Worm (Caenorhabditis elegans) whole organism, young adult: ENCODE data around the gene K09A9.6.
A peak's percentile ranks its signal among the peaks of the same experiment; 100 is the strongest.

Source experiments
- B0019.2 ChIP-seq: fragments of 200-800 bp; sonication (Bioruptor generic); conservative IDR thresholded peaks from 2 replicates; pipeline ENCODE4 v1.3.6; 2022; ENCODE audit warnings: missing genetic modification reagents, missing genetic modification characterization, missing compliant biosample characterization
- B0261.1 ChIP-seq: sonication (generic microtip); optimal IDR thresholded peaks from 2 replicates; lab custom pipeline; 2016; ENCODE audit warnings: mild to moderate bottlenecking, missing genetic modification characterization, moderate library complexity, missing compliant biosample characterization
- B0336.3 ChIP-seq: fragments of 200-800 bp; sonication (Bioruptor generic); IDR thresholded peaks from 2 replicates; pipeline ENCODE4 v1.3.6; 2022; ENCODE audit warnings: missing genetic modification characterization, missing compliant biosample characterization
- F55B11.4 ChIP-seq: sonication (generic microtip); optimal IDR thresholded peaks from 2 replicates; lab custom pipeline; 2016; ENCODE audit warnings: missing compliant biosample characterization, missing genetic modification characterization, borderline replicate concordance; ENCODE audit not compliant: insufficient read depth
- K11D2.4 ChIP-seq: fragments of 200-800 bp; sonication (Bioruptor generic); IDR thresholded peaks from 2 replicates; pipeline ENCODE4 v1.3.6; 2022; ENCODE audit warnings: missing genetic modification reagents, missing genetic modification characterization, missing compliant biosample characterization
- Y53F4B.3 ChIP-seq: fragments of 200-800 bp; sonication (Bioruptor generic); IDR thresholded peaks from 2 replicates; pipeline ENCODE4 v1.3.6; 2022; ENCODE audit warnings: missing genetic modification reagents, missing genetic modification characterization, missing compliant biosample characterization
- Y79H2A.3 ChIP-seq: fragments of 200-800 bp; sonication (Bioruptor generic); conservative IDR thresholded peaks from 2 replicates; pipeline ENCODE4 v1.3.6; 2022; ENCODE audit warnings: missing genetic modification reagents, missing genetic modification characterization, missing compliant biosample characterization
- atf-7 ChIP-seq: sonication (generic microtip); optimal IDR thresholded peaks from 2 replicates; lab custom pipeline; 2017; ENCODE audit warnings: mild to moderate bottlenecking, missing genetic modification characterization, missing compliant biosample characterization
- attf-5 ChIP-seq: fragments of 200-800 bp; sonication (Bioruptor generic); optimal IDR thresholded peaks from 2 replicates; lab custom pipeline; 2018; ENCODE audit warnings: mild to moderate bottlenecking, missing genetic modification characterization, missing compliant biosample characterization
- ccch-3 ChIP-seq: fragments of 200-800 bp; sonication (Bioruptor generic); optimal IDR thresholded peaks from 2 replicates; lab custom pipeline; 2018; ENCODE audit warnings: mild to moderate bottlenecking, missing genetic modification characterization, missing compliant biosample characterization
- cebp-1 ChIP-seq, 2 experiments: fragments of 200-800 bp in 1 of 2; sonication (Bioruptor generic) in 1 of 2; sonication (generic microtip) in 1 of 2; IDR thresholded peaks in 1 of 2; optimal IDR thresholded peaks in 1 of 2; 2 replicates each; pipeline versions ENCODE4 v1.3.6 to Lab custom; 2017 to 2022; ENCODE audit warnings: missing compliant biosample characterization in 2 of 2, missing genetic modification characterization in 2 of 2, mild to moderate bottlenecking in 1 of 2, missing genetic modification reagents in 1 of 2, moderate library complexity in 1 of 2
- cebp-2 ChIP-seq: fragments of 200-800 bp; sonication (Bioruptor generic); IDR thresholded peaks from 2 replicates; pipeline ENCODE4 v1.3.6; 2022; ENCODE audit warnings: missing genetic modification characterization, missing compliant biosample characterization
- dox-1 ChIP-seq: fragments of 200-800 bp; sonication (Bioruptor generic); IDR thresholded peaks from 2 replicates; pipeline ENCODE4 v1.3.6; 2022; ENCODE audit warnings: missing genetic modification reagents, missing genetic modification characterization, missing compliant biosample characterization
- dpff-1 ChIP-seq: sonication (generic microtip); optimal IDR thresholded peaks from 2 replicates; lab custom pipeline; 2017; ENCODE audit warnings: mild to moderate bottlenecking, missing genetic modification characterization, missing compliant biosample characterization
- dpl-1 ChIP-seq: fragments of 150-350 bp; optimal IDR thresholded peaks from 2 replicates; lab custom pipeline; 2014; ENCODE audit warnings: missing biosample characterization, missing genetic modification reagents, missing genetic modification characterization
- ets-4 ChIP-seq: fragments of 200-800 bp; sonication (Bioruptor generic); optimal IDR thresholded peaks from 2 replicates; lab custom pipeline; 2018; ENCODE audit warnings: mild to moderate bottlenecking, missing genetic modification characterization, missing compliant biosample characterization
- gei-17 ChIP-seq: fragments of 200-800 bp; sonication (Bioruptor generic); optimal IDR thresholded peaks from 2 replicates; lab custom pipeline; 2018; ENCODE audit warnings: mild to moderate bottlenecking, missing genetic modification characterization, missing compliant biosample characterization
- hmg-1.2 ChIP-seq: fragments of 200-800 bp; sonication (Bioruptor generic); IDR thresholded peaks from 2 replicates; pipeline ENCODE4 v1.3.6; 2022; ENCODE audit warnings: missing genetic modification reagents, missing genetic modification characterization, missing compliant biosample characterization
- lin-26 ChIP-seq: fragments of 200-800 bp; sonication (Bioruptor generic); IDR thresholded peaks from 2 replicates; pipeline ENCODE4 v1.3.6; 2022; ENCODE audit warnings: missing genetic modification reagents, missing genetic modification characterization, missing compliant biosample characterization
- lin-35 ChIP-seq, 3 experiments: fragments of 150-350 bp in 2 of 3; sonication (generic microtip) in 1 of 3; optimal IDR thresholded peaks; 2 replicates each; lab custom pipeline; 2014 to 2018; ENCODE audit warnings: missing biosample characterization in 3 of 3, missing genetic modification characterization in 3 of 3, missing genetic modification reagents in 3 of 3
- lin-40 ChIP-seq: sonication (generic microtip); optimal IDR thresholded peaks from 2 replicates; lab custom pipeline; 2016; ENCODE audit warnings: missing genetic modification characterization, mild to moderate bottlenecking, missing compliant biosample characterization, missing genotype, missing genetic modification reagents
- lsy-27 ChIP-seq: sonication (generic microtip); optimal IDR thresholded peaks from 2 replicates; lab custom pipeline; 2017; ENCODE audit warnings: missing genetic modification characterization, mild to moderate bottlenecking, missing compliant biosample characterization, antibody characterized with exemption, missing genotype, borderline replicate concordance; ENCODE audit not compliant: insufficient read depth
- mes-4 ChIP-seq: sonication (generic microtip); optimal IDR thresholded peaks from 2 replicates; lab custom pipeline; 2016; ENCODE audit warnings: missing genotype, missing genetic modification characterization, missing compliant biosample characterization
- nhr-179 ChIP-seq: sonication (generic microtip); optimal IDR thresholded peaks from 2 replicates; lab custom pipeline; 2016; ENCODE audit warnings: mild to moderate bottlenecking, missing genetic modification characterization, missing compliant biosample characterization
- nhr-80 ChIP-seq: sonication (generic microtip); optimal IDR thresholded peaks from 2 replicates; lab custom pipeline; 2016; ENCODE audit warnings: missing genetic modification characterization, missing compliant biosample characterization
- rpc-1 ChIP-seq, 2 experiments: fragments of 150-350 bp in 1 of 2; sonication (generic microtip) in 1 of 2; optimal IDR thresholded peaks; 2 replicates each; lab custom pipeline; 2014 to 2018; ENCODE audit warnings: missing biosample characterization in 1 of 2, missing genetic modification characterization in 1 of 2, missing genetic modification reagents in 1 of 2, missing genotype in 1 of 2
- snpc-1.3 ChIP-seq: sonication (generic microtip); optimal IDR thresholded peaks from 2 replicates; lab custom pipeline; 2017; ENCODE audit warnings: missing genetic modification characterization, mild to moderate bottlenecking, missing compliant biosample characterization, antibody characterized with exemption, moderate library complexity, missing genotype, missing genetic modification reagents; ENCODE audit not compliant: insufficient read depth
- snpc-4 ChIP-seq, 5 experiments: fragments of 150-350 bp in 1 of 5; sonication (generic microtip) in 4 of 5; optimal IDR thresholded peaks; 2 replicates each; lab custom pipeline; 2014 to 2018; ENCODE audit warnings: missing genetic modification characterization in 5 of 5, missing biosample characterization in 3 of 5, antibody characterized with exemption in 2 of 5, mild to moderate bottlenecking in 2 of 5, missing compliant biosample characterization in 2 of 5, missing genotype in 2 of 5, moderate library complexity in 2 of 5, missing genetic modification reagents in 1 of 5
- somi-1 ChIP-seq: fragments of 200-800 bp; sonication (Bioruptor generic); optimal IDR thresholded peaks from 2 replicates; lab custom pipeline; 2018; ENCODE audit warnings: mild to moderate bottlenecking, missing genetic modification characterization, missing compliant biosample characterization
- unc-62 ChIP-seq: fragments of 150-350 bp; optimal IDR thresholded peaks from 2 replicates; lab custom pipeline; 2014; ENCODE audit warnings: missing biosample characterization, missing genetic modification reagents, missing genetic modification characterization
- ztf-18 ChIP-seq: sonication (generic microtip); optimal IDR thresholded peaks from 2 replicates; lab custom pipeline; 2016; ENCODE audit warnings: missing genotype, mild to moderate bottlenecking, missing genetic modification characterization, missing compliant biosample characterization
- ztf-26 ChIP-seq: sonication (generic microtip); optimal IDR thresholded peaks from 2 replicates; lab custom pipeline; 2017; ENCODE audit warnings: missing genetic modification characterization, missing compliant biosample characterization
- ztf-28 ChIP-seq: fragments of 200-800 bp; sonication (Bioruptor generic); IDR thresholded peaks from 2 replicates; pipeline ENCODE4 v1.3.6; 2022; ENCODE audit warnings: missing genetic modification reagents, missing genetic modification characterization, missing compliant biosample characterization

Gene K09A9.6

DNA sequence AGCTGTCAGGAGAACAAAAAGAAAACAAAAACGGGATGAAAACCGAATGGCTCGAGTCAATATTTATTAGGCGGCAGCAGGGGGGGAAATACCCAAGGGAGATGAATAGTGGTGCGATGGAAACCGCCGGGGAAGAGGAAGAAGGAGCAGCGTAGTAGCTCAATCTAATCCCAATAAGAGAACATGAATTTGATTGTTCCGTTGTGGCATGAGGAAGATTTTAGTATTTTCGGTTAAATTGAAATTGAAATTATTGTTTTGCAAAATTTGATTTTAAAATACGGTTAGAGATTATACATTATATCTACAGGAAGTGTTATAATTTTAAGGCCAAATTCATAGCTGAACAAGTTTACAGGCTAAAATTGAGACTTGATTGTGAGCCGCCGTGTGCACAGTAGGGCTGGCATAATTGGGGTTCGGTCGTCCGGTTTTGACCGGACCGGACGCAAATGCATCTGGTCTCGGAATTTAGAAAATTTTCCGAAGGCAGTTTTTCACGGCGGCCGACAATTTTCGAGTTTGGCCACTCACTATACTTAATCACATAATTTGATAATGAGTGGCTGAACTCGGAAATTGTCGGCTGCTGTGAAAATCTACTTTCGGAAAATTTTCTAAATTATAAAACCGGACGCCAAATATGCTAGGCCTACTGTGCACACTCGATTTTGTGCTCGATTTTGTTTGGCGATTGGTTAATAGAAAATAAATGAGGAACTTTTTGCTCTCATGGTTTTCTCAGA is 24.8 kb upstream of the K09A9.6 start:
- TF ChIP-seq ztf-26 (tag; lab: Kevin White, UChicago) (no peak), snpc-4 (GFP tag; optimal IDR thresholded peaks at IDR 0.05; lab: Kevin White, UChicago) (peak; percentile 24), snpc-4 (tag; optimal IDR thresholded peaks at IDR 0.05; lab: Kevin White, UChicago) (peak in 3 of 4 experiments; percentile 26 to 89 (median 83)), hmg-1.2 (GFP tag; lab: Robert Waterston, UW) (0 out of 2 replicates have a peak, but pooled peaks have one; percentile 4)
- TF ChIP-seq, all 124 proteins: peak for 2

DNA sequence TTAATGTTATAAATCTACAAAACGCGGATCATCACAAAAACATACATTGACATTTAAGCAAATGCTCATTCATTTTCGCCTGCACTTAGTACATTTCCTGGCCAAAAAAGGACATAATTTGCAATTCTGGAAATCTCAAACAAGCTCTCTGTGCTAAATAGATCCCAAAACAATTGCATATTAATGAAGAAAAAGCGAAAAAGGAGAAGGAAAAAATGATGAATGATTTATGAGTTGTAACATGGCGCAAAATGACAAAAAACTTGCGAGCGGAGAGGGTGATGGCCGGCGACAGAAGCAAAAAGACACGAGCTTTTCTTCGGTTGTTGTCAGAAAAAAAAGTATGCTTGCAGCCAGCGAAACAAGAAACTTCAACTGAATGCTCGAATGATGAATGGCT is 22.1 kb upstream of the K09A9.6 start:
- TF ChIP-seq mes-4 (tag; lab: Kevin White, UChicago) = no peak
- no peak for TF ChIP-seq Y53F4B.3 (GFP tag; lab: Robert Waterston, UW)
- TF ChIP-seq snpc-1.3 (tag; lab: Kevin White, UChicago) = no peak
- no peak for TF ChIP-seq lin-26
- TF ChIP-seq ets-4 (GFP tag; lab: Kevin White, UChicago) = no peak
- no peak for TF ChIP-seq rpc-1 (optimal IDR thresholded peaks at IDR 0.05; lab: Kevin White, UChicago)
- TF ChIP-seq rpc-1 (tag; optimal IDR thresholded peaks at IDR 0.05; lab: Kevin White, UChicago) = no peak
- no peak for TF ChIP-seq dox-1 (GFP tag; lab: Robert Waterston, UW)
- TF ChIP-seq lin-40 (tag; lab: Kevin White, UChicago) = no peak
- TF ChIP-seq B0336.3 (GFP tag; lab: Robert Waterston, UW) = no peak
- no peak for TF ChIP-seq cebp-2
- no peak for TF ChIP-seq cebp-1 (GFP tag; IDR thresholded peaks at IDR 0.05; lab: Robert Waterston, UW)
- TF ChIP-seq cebp-1 (tag; optimal IDR thresholded peaks at IDR 0.05; lab: Kevin White, UChicago) = no peak
- TF ChIP-seq K11D2.4 = no peak
- TF ChIP-seq unc-62 (GFP tag; lab: Kevin White, UChicago) = no peak
- TF ChIP-seq gei-17 (GFP tag; lab: Kevin White, UChicago) = no peak
- no peak for TF ChIP-seq F55B11.4 (tag; lab: Kevin White, UChicago)
- TF ChIP-seq dpff-1 = no peak
- TF ChIP-seq ztf-18 (tag; lab: Kevin White, UChicago) = no peak
- TF ChIP-seq atf-7 (tag; lab: Kevin White, UChicago) = no peak
- no peak for TF ChIP-seq dpl-1

DNA sequence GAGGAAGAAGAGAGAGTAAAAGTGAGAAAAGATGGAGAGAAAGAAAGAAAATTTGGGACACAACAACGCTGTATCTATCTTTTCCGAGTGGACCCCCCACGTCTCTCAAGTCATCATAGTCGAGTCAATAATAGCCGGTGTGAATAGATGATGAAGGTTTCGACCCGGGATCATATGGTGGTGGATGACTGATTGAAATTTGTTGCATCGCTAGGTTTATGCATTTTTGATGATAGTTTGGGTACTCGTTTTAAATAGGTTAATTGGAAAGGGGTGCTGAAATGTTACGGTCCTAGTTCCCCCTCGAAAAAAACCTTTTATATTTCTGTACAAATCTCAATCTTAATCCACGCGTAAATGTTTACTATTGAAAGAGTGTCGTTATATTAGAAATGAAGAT is 21.5 kb upstream of the K09A9.6 start:
- TF ChIP-seq cebp-1 (GFP tag; IDR thresholded peaks at IDR 0.05; lab: Robert Waterston, UW) (no peak), cebp-1 (tag; optimal IDR thresholded peaks at IDR 0.05; lab: Kevin White, UChicago) (no peak), Y79H2A.3 (no peak), attf-5 (GFP tag; lab: Kevin White, UChicago) (no peak), lsy-27 (tag; lab: Kevin White, UChicago) (no peak), ccch-3 (GFP tag; lab: Kevin White, UChicago) (no peak), cebp-2 (no peak), lin-40 (tag; lab: Kevin White, UChicago) (no peak), nhr-179 (tag; lab: Kevin White, UChicago) (no peak), unc-62 (GFP tag; lab: Kevin White, UChicago) (no peak), lin-35 (GFP tag; optimal IDR thresholded peaks at IDR 0.05; lab: Kevin White, UChicago) (no peak), B0019.2 (GFP tag; lab: Robert Waterston, UW) (no peak), ztf-28 (GFP tag; lab: Robert Waterston, UW) (no peak), nhr-80 (tag; lab: Kevin White, UChicago) (no peak), B0261.1 (no peak), somi-1 (GFP tag; lab: Kevin White, UChicago) (no peak), Y53F4B.3 (GFP tag; lab: Robert Waterston, UW) (no peak)
